Fruit fly (Drosophila melanogaster): ENCODE data around the gene eIF2Bbeta.
A peak's percentile ranks its signal among the peaks of the same experiment; 100 is the strongest.

Gene eIF2Bbeta

DNA sequence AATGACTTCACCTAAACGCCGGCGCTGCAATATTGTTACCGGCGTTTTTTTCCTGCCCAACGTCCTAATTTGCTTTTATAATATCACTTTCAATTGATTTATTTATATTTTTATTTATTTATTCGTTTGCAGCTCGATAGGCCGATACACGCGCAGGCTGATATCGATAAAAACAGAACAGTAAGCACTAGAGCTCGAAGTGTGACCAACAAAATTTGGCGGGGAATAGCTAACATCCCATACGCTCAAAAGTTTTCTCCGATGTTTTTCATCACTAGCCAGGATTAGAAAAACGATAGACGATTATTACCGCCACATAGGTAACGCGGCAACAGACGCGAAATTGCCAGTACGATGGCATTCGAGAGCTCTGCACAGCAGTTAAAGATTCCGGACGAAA lies 9.4 kb downstream of the eIF2Bbeta start, which contains the start of the genes CG2685 and CG2694 (continued):
- TF ChIP-seq CG3281 (GFP tag; optimal IDR thresholded peaks at IDR 0.05) (no peak), az2 (GFP tag; optimal IDR thresholded peaks at IDR 0.05) (no peak), CG1832 (GFP tag; optimal IDR thresholded peaks at IDR 0.05) (no peak), ci (GFP tag; IDR thresholded peaks at IDR 0.05) (peak; percentile 11; the same call in 1 of the 3 replicates), HLH54F (GFP tag; optimal IDR thresholded peaks at IDR 0.05) (no peak), CG11560 (tag; IDR thresholded peaks at IDR 0.05) (peak; percentile 39; the same call in 1 of the 3 replicates), al (GFP tag; IDR thresholded peaks at IDR 0.05) (no peak), Oli (tag; optimal IDR thresholded peaks at IDR 0.05) (no peak), CG10543 (GFP tag; optimal IDR thresholded peaks at IDR 0.05) (no peak), CHES-1-like (GFP tag; optimal IDR thresholded peaks at IDR 0.05) (no peak), Ets97D (GFP tag; optimal IDR thresholded peaks at IDR 0.05) (peak; percentile 34), CG30403 (GFP tag; optimal IDR thresholded peaks at IDR 0.05) (peak; percentile 7), CTCF (GFP tag; optimal IDR thresholded peaks at IDR 0.05) (no peak), CG13424 (tag; optimal IDR thresholded peaks at IDR 0.05) (no peak), CG12219 (GFP tag; optimal IDR thresholded peaks at IDR 0.05) (no peak), Dip2 (GFP tag; IDR thresholded peaks at IDR 0.05) (no peak), MBD-R2 (GFP tag; IDR thresholded peaks at IDR 0.05) (peak; percentile 83), CG6791 (GFP tag; IDR thresholded peaks at IDR 0.05; ENCODE audit: partially characterized antibody) (peak; percentile 80), lov (optimal IDR thresholded peaks at IDR 0.05) (no peak), lov (GFP tag; IDR thresholded peaks at IDR 0.05) (no peak), z (GFP tag; IDR thresholded peaks at IDR 0.05) (no peak), CG10959 (GFP tag; IDR thresholded peaks at IDR 0.05) (no peak), CG12299 (tag; optimal IDR thresholded peaks at IDR 0.05) (no peak), TFAM (GFP tag; optimal IDR thresholded peaks at IDR 0.05) (no peak), CG2712 (tag; optimal IDR thresholded peaks at IDR 0.05) (peak; percentile 7), sqz (GFP tag; optimal IDR thresholded peaks at IDR 0.05) (no peak), CG2202 (tag; optimal IDR thresholded peaks at IDR 0.05) (no peak), Bgb (GFP tag; IDR thresholded peaks at IDR 0.05; ENCODE audit: partially characterized antibody) (peak; percentile 83), CG8478 (optimal IDR thresholded peaks at IDR 0.05) (no peak), Dll (GFP tag; IDR thresholded peaks at IDR 0.05; ENCODE audit: partially characterized antibody) (peak; percentile 67; the same call in 3 of the 4 replicates), CG4854 (GFP tag; optimal IDR thresholded peaks at IDR 0.05) (no peak), CG9932 (GFP tag; IDR thresholded peaks at IDR 0.05) (peak; percentile 54; the same call in 1 of the 2 replicates), CG17802 (tag; optimal IDR thresholded peaks at IDR 0.05) (no peak)

dm6 chrX:2714730-2715129 lies 10.4 kb downstream of the eIF2Bbeta start:
- TF ChIP-seq CG13775 (GFP tag; optimal IDR thresholded peaks at IDR 0.05) (no peak), CG12155 (GFP tag; optimal IDR thresholded peaks at IDR 0.05) (no peak), Pdp1 (GFP tag; optimal IDR thresholded peaks at IDR 0.05) (no peak), CG10565 (GFP tag; optimal IDR thresholded peaks at IDR 0.05) (no peak), Med (GFP tag) (peak; percentile 46), grn (GFP tag; optimal IDR thresholded peaks at IDR 0.05) (no peak), CG17568 (GFP tag; optimal IDR thresholded peaks at IDR 0.05) (no peak), gcm (GFP tag; optimal IDR thresholded peaks at IDR 0.05) (no peak), CG4404 (GFP tag; IDR thresholded peaks at IDR 0.05) (no peak), B-H1 (GFP tag; IDR thresholded peaks at IDR 0.05) (no peak), cg (GFP tag; optimal IDR thresholded peaks at IDR 0.05) (no peak), CG31441 (GFP tag; IDR thresholded peaks at IDR 0.05) (no peak), lmd (GFP tag; IDR thresholded peaks at IDR 0.05) (peak; percentile 19; the same call in 1 of the 2 replicates), schlank (tag; optimal IDR thresholded peaks at IDR 0.05) (no peak), CG3995 (GFP tag; optimal IDR thresholded peaks at IDR 0.05) (peak; percentile 85), cas (GFP tag; IDR thresholded peaks at IDR 0.05) (no peak), CG34422 (GFP tag; IDR thresholded peaks at IDR 0.05) (no peak), zf30C (GFP tag; optimal IDR thresholded peaks at IDR 0.05) (no peak), otp (GFP tag; IDR thresholded peaks at IDR 0.05) (no peak), CG33557 (GFP tag; optimal IDR thresholded peaks at IDR 0.05) (no peak), CG7745 (tag; optimal IDR thresholded peaks at IDR 0.05) (no peak), CG3847 (GFP tag; IDR thresholded peaks at IDR 0.05) (peak; percentile 52)
